Fruit fly (Drosophila melanogaster) whole organism, prepupa: Measurements from ENCODE around the gene ec.

Source experiments
- CG3032 ChIP-seq: fragments of 200-800 bp; optimal IDR thresholded peaks from 2 replicates; lab custom pipeline; 2019; ENCODE audit warnings: missing biosample characterization, mild to moderate bottlenecking, missing genetic modification characterization, moderate library complexity
- CG3919 ChIP-seq: fragments of 200-800 bp; sonication (Bioruptor generic); optimal IDR thresholded peaks from 3 replicates; lab custom pipeline; 2016; ENCODE audit warnings: missing biosample characterization, missing genetic modification characterization
- Gug ChIP-seq: fragments of 200-800 bp; sonication (Bioruptor generic); IDR thresholded peaks from 2 replicates; pipeline ENCODE4 v1.3.6; 2022; ENCODE audit warnings: missing biosample characterization, missing genetic modification characterization
- acj6 ChIP-seq: fragments of 200-800 bp; sonication (Bioruptor generic); optimal IDR thresholded peaks from 3 replicates; lab custom pipeline; 2016; ENCODE audit warnings: missing biosample characterization, missing genetic modification characterization
- fkh ChIP-seq: fragments of 200-800 bp; sonication (Bioruptor generic); optimal IDR thresholded peaks from 3 replicates; lab custom pipeline; 2017; ENCODE audit warnings: missing biosample characterization, mild to moderate bottlenecking, missing genetic modification characterization, moderate library complexity
- svp ChIP-seq: fragments of 200-800 bp; sonication (Bioruptor generic); peaks from one replicate; lab custom pipeline; 2016; ENCODE audit warnings: missing biosample characterization, missing genetic modification characterization

DNA sequence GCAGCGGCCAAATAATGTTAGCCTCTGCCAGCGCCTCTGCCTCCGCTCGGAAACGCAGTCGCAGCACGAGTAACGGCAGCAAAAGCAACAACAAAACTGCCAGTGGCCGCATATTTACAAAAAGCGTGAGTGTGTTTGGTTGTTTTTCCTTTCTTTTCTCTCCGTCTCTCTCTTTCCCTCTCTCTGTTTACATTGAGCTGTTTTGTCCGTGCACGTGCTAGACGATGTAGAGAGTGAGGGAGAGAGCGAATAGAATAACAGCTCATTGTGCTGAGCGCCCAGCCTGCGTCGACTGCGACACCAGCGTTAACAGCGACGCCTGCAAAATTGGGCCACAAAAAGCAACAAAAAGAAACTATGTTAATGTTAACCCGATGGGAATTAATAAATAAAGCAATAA is 34.3 kb upstream of the ec start:
- TF ChIP-seq fkh (GFP tag; lab: Kevin White, UChicago) (peak; percentile 99), CG3919 (peak; percentile 35), CG3032 (tag; lab: Kevin White, UChicago) (peak; percentile 22), svp (GFP tag; lab: Kevin White, UChicago) (peak; percentile 57), acj6 (GFP tag; lab: Kevin White, UChicago) (no peak), Gug (GFP tag; lab: Robert Waterston, UW) (peak; percentile 40; the same call in 1 of the 2 replicates)
